Worm (Caenorhabditis elegans): ENCODE results near the gene ham-2.

ce11 chrX:4585579-4585978 lies 31.1 kb downstream of the ham-2 start, which contains the start of gene C05E11.7:
- TF ChIP-seq lir-3 (tag; optimal IDR thresholded peaks at IDR 0.05; ENCODE audit: poor library complexity) (no peak), nhr-237 (tag; optimal IDR thresholded peaks at IDR 0.05) (no peak), jun-1 (tag; optimal IDR thresholded peaks at IDR 0.05) (no peak), unc-86 (tag; optimal IDR thresholded peaks at IDR 0.05) (no peak), ama-1 (optimal IDR thresholded peaks at IDR 0.05) (no peak), dsc-1 (tag; optimal IDR thresholded peaks at IDR 0.05) (no peak), ceh-63 (GFP tag; optimal IDR thresholded peaks at IDR 0.05) (no peak), ztf-11 (tag; optimal IDR thresholded peaks at IDR 0.05) (no peak), dpl-1 (GFP tag; optimal IDR thresholded peaks at IDR 0.05) (no peak), elt-2 (tag; optimal IDR thresholded peaks at IDR 0.05) (no peak), lin-13 (GFP tag; optimal IDR thresholded peaks at IDR 0.05) (no peak), vab-15 (tag; optimal IDR thresholded peaks at IDR 0.05) (no peak)
